Worm (Caenorhabditis elegans) whole organism, late embryonic: Measurements from ENCODE around the gene srw-73.

Experiments used
- F13H6.1 ChIP-seq: sonication (generic microtip); optimal IDR thresholded peaks from 2 replicates; lab custom pipeline; 2016; ENCODE audit warnings: missing genetic modification characterization, missing compliant biosample characterization
- K02D7.2 ChIP-seq: sonication (generic microtip); optimal IDR thresholded peaks from 2 replicates; lab custom pipeline; 2017; ENCODE audit warnings: mild to moderate bottlenecking, missing genetic modification characterization, missing compliant biosample characterization
- K09A11.1 ChIP-seq: sonication (generic microtip); optimal IDR thresholded peaks from 2 replicates; lab custom pipeline; 2017; ENCODE audit warnings: antibody characterized with exemption, mild to moderate bottlenecking, missing genetic modification characterization, missing compliant biosample characterization; ENCODE audit not compliant: insufficient read depth
- T23F11.4 ChIP-seq: fragments of 200-800 bp; sonication (Bioruptor generic); optimal IDR thresholded peaks from 2 replicates; lab custom pipeline; 2018; ENCODE audit warnings: mild to moderate bottlenecking, missing genetic modification characterization, missing compliant biosample characterization
- Y22D7AL.16 ChIP-seq: sonication (generic microtip); optimal IDR thresholded peaks from 2 replicates; lab custom pipeline; 2016; ENCODE audit warnings: missing genetic modification characterization, missing compliant biosample characterization
- ama-1 ChIP-seq: fragments of 150-350 bp; optimal IDR thresholded peaks from 2 replicates; lab custom pipeline; 2014
- ceh-14 ChIP-seq: sonication (generic microtip); optimal IDR thresholded peaks from 2 replicates; lab custom pipeline; 2016; ENCODE audit warnings: missing genotype, missing genetic modification characterization, missing compliant biosample characterization
- ceh-18 ChIP-seq: sonication (generic microtip); optimal IDR thresholded peaks from 2 replicates; lab custom pipeline; 2016; ENCODE audit warnings: missing genetic modification characterization, missing compliant biosample characterization
- ceh-22 ChIP-seq: sonication (generic microtip); optimal IDR thresholded peaks from 2 replicates; lab custom pipeline; 2017; ENCODE audit warnings: missing biosample characterization, missing genetic modification characterization
- ceh-30 ChIP-seq: fragments of 150-350 bp; optimal IDR thresholded peaks from 2 replicates; lab custom pipeline; 2014; ENCODE audit warnings: missing biosample characterization, missing genetic modification characterization
- ceh-31 ChIP-seq: sonication (generic microtip); optimal IDR thresholded peaks from 2 replicates; lab custom pipeline; 2016; ENCODE audit warnings: missing genetic modification characterization, missing compliant biosample characterization
- ceh-45 ChIP-seq: fragments of 200-800 bp; sonication (Bioruptor generic); IDR thresholded peaks from 2 replicates; pipeline ENCODE4 v1.3.6; 2022; ENCODE audit warnings: missing genetic modification reagents, missing genetic modification characterization, missing compliant biosample characterization
- ceh-48 ChIP-seq: sonication (generic microtip); optimal IDR thresholded peaks from 2 replicates; lab custom pipeline; 2016; ENCODE audit warnings: missing genetic modification characterization, inconsistent platforms, missing compliant biosample characterization
- ceh-6 ChIP-seq: fragments of 200-800 bp; sonication (Bioruptor generic); optimal IDR thresholded peaks from 2 replicates; lab custom pipeline; 2018; ENCODE audit warnings: mild to moderate bottlenecking, missing genetic modification characterization, missing compliant biosample characterization
- che-1 ChIP-seq: sonication (generic microtip); optimal IDR thresholded peaks from 2 replicates; lab custom pipeline; 2016; ENCODE audit warnings: mild to moderate bottlenecking, missing genetic modification characterization, missing compliant biosample characterization
- ets-4 ChIP-seq: sonication (generic microtip); optimal IDR thresholded peaks from 2 replicates; lab custom pipeline; 2016; ENCODE audit warnings: missing genetic modification characterization, missing compliant biosample characterization
- fax-1 ChIP-seq: sonication (generic microtip); optimal IDR thresholded peaks from 2 replicates; lab custom pipeline; 2016; ENCODE audit warnings: missing genotype, missing genetic modification characterization, missing compliant biosample characterization
- fkh-10 ChIP-seq: fragments of 150-350 bp; optimal IDR thresholded peaks from 2 replicates; lab custom pipeline; 2014; ENCODE audit warnings: missing biosample characterization, missing genetic modification reagents, missing genetic modification characterization
- fkh-6 ChIP-seq: sonication (generic microtip); optimal IDR thresholded peaks from 2 replicates; lab custom pipeline; 2016; ENCODE audit warnings: missing genetic modification characterization, missing compliant biosample characterization
- hlh-13 ChIP-seq: fragments of 200-800 bp; sonication (Bioruptor generic); optimal IDR thresholded peaks from 2 replicates; lab custom pipeline; 2018; ENCODE audit warnings: mild to moderate bottlenecking, missing genetic modification characterization, missing compliant biosample characterization
- hlh-15 ChIP-seq: sonication (generic microtip); optimal IDR thresholded peaks from 2 replicates; lab custom pipeline; 2016; ENCODE audit warnings: missing genetic modification characterization, missing compliant biosample characterization
- hlh-30 ChIP-seq: sonication (generic microtip); optimal IDR thresholded peaks from 2 replicates; lab custom pipeline; 2017; ENCODE audit warnings: antibody characterized with exemption, missing genetic modification characterization, missing compliant biosample characterization; ENCODE audit not compliant: insufficient read depth
- hlh-6 ChIP-seq: sonication (generic microtip); optimal IDR thresholded peaks from 2 replicates; lab custom pipeline; 2016; ENCODE audit warnings: missing genotype, missing genetic modification characterization, missing compliant biosample characterization
- hlh-8 ChIP-seq: sonication (generic microtip); optimal IDR thresholded peaks from 2 replicates; lab custom pipeline; 2016; ENCODE audit warnings: missing genotype, missing genetic modification characterization, missing compliant biosample characterization
- lim-6 ChIP-seq: sonication (generic microtip); optimal IDR thresholded peaks from 2 replicates; lab custom pipeline; 2016; ENCODE audit warnings: missing genetic modification characterization, missing compliant biosample characterization
- nhr-11 ChIP-seq: fragments of 150-350 bp; optimal IDR thresholded peaks from 2 replicates; lab custom pipeline; 2014; ENCODE audit warnings: missing biosample characterization, missing genetic modification characterization
- pat-9 ChIP-seq: fragments of 200-800 bp; sonication (Bioruptor generic); optimal IDR thresholded peaks from 2 replicates; lab custom pipeline; 2018; ENCODE audit warnings: mild to moderate bottlenecking, missing genetic modification characterization, moderate library complexity, missing compliant biosample characterization
- pha-4 ChIP-seq: fragments of 150-350 bp; optimal IDR thresholded peaks from 2 replicates; lab custom pipeline; 2018; ENCODE audit warnings: missing biosample characterization, missing genetic modification reagents, missing genetic modification characterization
- ref-2 ChIP-seq: sonication (generic microtip); optimal IDR thresholded peaks from 2 replicates; lab custom pipeline; 2016; ENCODE audit warnings: missing genetic modification characterization, missing compliant biosample characterization
- rnt-1 ChIP-seq: sonication (generic microtip); optimal IDR thresholded peaks from 2 replicates; lab custom pipeline; 2016; ENCODE audit warnings: missing genetic modification characterization, missing compliant biosample characterization
- tbx-7 ChIP-seq: sonication (generic microtip); optimal IDR thresholded peaks from 2 replicates; lab custom pipeline; 2016; ENCODE audit warnings: missing genotype, missing genetic modification characterization, missing compliant biosample characterization
- unc-3 ChIP-seq, 2 experiments: fragments of 200-800 bp in 1 of 2; sonication (Bioruptor generic) in 1 of 2; sonication (generic microtip) in 1 of 2; conservative IDR thresholded peaks in 1 of 2; optimal IDR thresholded peaks in 1 of 2; 2 replicates each; pipeline versions ENCODE4 v1.3.6 to Lab custom; 2016 to 2022; ENCODE audit warnings: missing compliant biosample characterization in 2 of 2, missing genetic modification characterization in 2 of 2, missing genetic modification reagents in 1 of 2
- unc-55 ChIP-seq: sonication (generic microtip); optimal IDR thresholded peaks from 2 replicates; lab custom pipeline; 2017; ENCODE audit warnings: missing biosample characterization, missing genetic modification reagents, missing genetic modification characterization
- unc-86 ChIP-seq: sonication (generic microtip); optimal IDR thresholded peaks from 2 replicates; lab custom pipeline; 2016; ENCODE audit warnings: missing genetic modification characterization, missing compliant biosample characterization
- zip-5 ChIP-seq: sonication (generic microtip); optimal IDR thresholded peaks from 2 replicates; lab custom pipeline; 2016; ENCODE audit warnings: missing genetic modification characterization, missing compliant biosample characterization
- ztf-16 ChIP-seq: sonication (generic microtip); optimal IDR thresholded peaks from 2 replicates; lab custom pipeline; 2017; ENCODE audit warnings: missing genetic modification characterization, missing compliant biosample characterization

srw-73 gene

ce11 chrV:16610791-16611385 is 22.6 kb upstream of the srw-73 start, which contains the start of gene srw-54:
Gene srw-54 (plus strand): TSS chrV:16611335.
- TF ChIP-seq lim-6 (no peak), ceh-48 (no peak), ceh-31 (tag; lab: Kevin White, UChicago) (no peak), hlh-15 (tag; lab: Kevin White, UChicago) (no peak), F13H6.1 (tag; lab: Kevin White, UChicago) (no peak), ceh-18 (tag; lab: Kevin White, UChicago) (no peak)

DNA sequence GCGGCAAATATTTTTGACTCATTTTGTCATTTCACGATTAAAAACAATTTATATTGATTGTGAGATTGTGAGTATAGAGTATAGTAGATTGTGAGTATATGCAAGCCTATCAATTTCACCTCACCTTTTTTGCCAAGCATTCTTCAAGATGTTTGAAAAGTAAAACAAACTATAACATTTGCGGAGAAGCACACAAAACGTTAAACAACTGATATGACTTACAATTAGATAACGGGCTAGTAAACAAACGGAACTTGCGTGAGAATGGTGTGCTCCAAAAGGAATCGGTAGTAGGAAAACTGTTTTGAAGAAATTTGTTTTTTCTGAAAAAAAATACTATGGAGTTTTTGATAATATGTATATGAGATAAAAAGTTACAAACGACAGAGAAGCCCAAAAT is 21.8 kb upstream of the srw-73 start:
- no peak for TF ChIP-seq zip-5
- no peak for TF ChIP-seq ref-2
- TF ChIP-seq unc-55 (GFP tag; lab: Kevin White, UChicago): no peak
- no peak for TF ChIP-seq lim-6
- TF ChIP-seq hlh-13 (GFP tag; lab: Kevin White, UChicago): no peak
- TF ChIP-seq fkh-6 (tag; lab: Kevin White, UChicago): no peak
- no peak for TF ChIP-seq ceh-14
- TF ChIP-seq ama-1 (lab: Kevin White, UChicago): no peak
- TF ChIP-seq che-1: no peak
- no peak for TF ChIP-seq T23F11.4 (GFP tag; lab: Kevin White, UChicago)
- TF ChIP-seq pha-4 (tag; lab: Kevin White, UChicago): no peak
- TF ChIP-seq ceh-45: no peak
- TF ChIP-seq unc-3 (GFP tag; conservative IDR thresholded peaks at IDR 0.05; lab: Robert Waterston, UW): no peak
- no peak for TF ChIP-seq unc-3 (tag; optimal IDR thresholded peaks at IDR 0.05; lab: Kevin White, UChicago)
- TF ChIP-seq rnt-1 (tag; lab: Kevin White, UChicago): no peak

- TF ChIP-seq ceh-31 (tag; lab: Kevin White, UChicago) (no peak), hlh-6 (tag; lab: Kevin White, UChicago) (no peak)
These were observed 20.1 kb upstream of the srw-73 start for ce11 chrV:16608478-16608877.

DNA sequence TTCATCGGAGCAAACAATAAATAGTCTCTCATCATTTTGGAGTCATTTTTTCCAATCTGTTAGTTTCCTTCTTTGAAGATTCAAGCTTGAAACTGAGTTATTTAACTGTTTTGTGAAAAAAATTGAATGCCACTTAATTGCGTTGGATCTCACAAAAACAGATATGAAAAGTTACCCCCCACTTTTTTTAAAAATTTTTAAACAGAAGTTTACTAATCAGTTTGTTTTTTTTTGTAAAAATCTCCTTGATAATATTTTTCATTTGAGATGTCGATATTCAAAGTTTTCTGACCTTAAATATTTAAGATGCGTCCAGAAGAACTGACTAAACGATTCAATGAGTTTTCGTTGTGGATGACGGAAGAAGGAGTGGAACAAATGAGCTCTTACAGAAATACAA is 18.0 kb upstream of the srw-73 start, which contains the start of gene Y32B12C.1:
Gene Y32B12C.1 (plus strand): TSS at position 301 of the 400 bp plus-strand sequence.
- TF ChIP-seq fkh-10 (GFP tag; lab: Kevin White, UChicago): no peak
- TF ChIP-seq hlh-8 (tag; lab: Kevin White, UChicago): no peak
- no peak for TF ChIP-seq K02D7.2 (tag; lab: Kevin White, UChicago)
- no peak for TF ChIP-seq fax-1 (tag; lab: Kevin White, UChicago)
- no peak for TF ChIP-seq nhr-11 (tag; lab: Kevin White, UChicago)
- TF ChIP-seq hlh-15 (tag; lab: Kevin White, UChicago): no peak
- TF ChIP-seq unc-86: no peak
- no peak for TF ChIP-seq pat-9 (tag; lab: Kevin White, UChicago)
- no peak for TF ChIP-seq hlh-30 (tag; lab: Kevin White, UChicago)
- no peak for TF ChIP-seq ceh-48
- TF ChIP-seq ceh-30: no peak
- TF ChIP-seq Y22D7AL.16 (tag; lab: Kevin White, UChicago): no peak
- TF ChIP-seq ztf-16 (tag; lab: Kevin White, UChicago): no peak
- TF ChIP-seq rnt-1 (tag; lab: Kevin White, UChicago): no peak
- no peak for TF ChIP-seq ceh-6
- no peak for TF ChIP-seq ceh-22 (tag; lab: Kevin White, UChicago)
- no peak for TF ChIP-seq K09A11.1 (tag; lab: Kevin White, UChicago)
- TF ChIP-seq ets-4 (tag; lab: Kevin White, UChicago): no peak
- no peak for TF ChIP-seq tbx-7
- TF ChIP-seq ama-1 (lab: Kevin White, UChicago): no peak
